Worm (Caenorhabditis elegans): ENCODE data around the gene ttll-11.

ce11 chrIV:8705504-8705903, 8.0 kb downstream of the ttll-11 start, which contains the start of gene H23L24.4:
- no peak for TF ChIP-seq nhr-76 (tag; optimal IDR thresholded peaks at IDR 0.05)
- TF ChIP-seq mep-1 (tag; optimal IDR thresholded peaks at IDR 0.05) = no peak
- no peak for TF ChIP-seq ztf-11 (tag; optimal IDR thresholded peaks at IDR 0.05)
- no peak for TF ChIP-seq pha-4 (tag; optimal IDR thresholded peaks at IDR 0.05)
- no peak for TF ChIP-seq ceh-39 (tag; optimal IDR thresholded peaks at IDR 0.05)
- TF ChIP-seq unc-62 (GFP tag; optimal IDR thresholded peaks at IDR 0.05) = no peak
- TF ChIP-seq unc-39 (tag; optimal IDR thresholded peaks at IDR 0.05) = no peak
- TF ChIP-seq elt-1 (tag; optimal IDR thresholded peaks at IDR 0.05; ENCODE audit: borderline replicate concordance, insufficient read depth) = no peak
- TF ChIP-seq elt-3 (tag; optimal IDR thresholded peaks at IDR 0.05) = no peak
- no peak for TF ChIP-seq snpc-4 (tag; optimal IDR thresholded peaks at IDR 0.05)
- TF ChIP-seq sptf-1 (tag; optimal IDR thresholded peaks at IDR 0.05) = no peak
